Worm (Caenorhabditis elegans) whole organism, early embryonic: ENCODE measurements around the gene vit-4.

Source experiments
- aly-1 ChIP-seq: sonication (generic microtip); optimal IDR thresholded peaks from 2 replicates; lab custom pipeline; 2016; ENCODE audit warnings: missing genetic modification characterization, missing compliant biosample characterization
- ama-1 ChIP-seq: fragments of 150-350 bp; optimal IDR thresholded peaks from 2 replicates; lab custom pipeline; 2014
- ceh-13 ChIP-seq: fragments of 200-800 bp; sonication (Bioruptor generic); optimal IDR thresholded peaks from 2 replicates; lab custom pipeline; 2018; ENCODE audit warnings: mild to moderate bottlenecking, missing genetic modification characterization, missing compliant biosample characterization
- ceh-36 ChIP-seq: sonication (generic microtip); optimal IDR thresholded peaks from 2 replicates; lab custom pipeline; 2016; ENCODE audit warnings: missing genetic modification characterization, inconsistent platforms, missing compliant biosample characterization
- flt-1 ChIP-seq: fragments of 200-800 bp; sonication (Bioruptor generic); IDR thresholded peaks from 2 replicates; pipeline ENCODE4 v1.3.6; 2022; ENCODE audit warnings: missing genetic modification characterization, missing compliant biosample characterization
- hmbx-1 ChIP-seq: sonication (generic microtip); optimal IDR thresholded peaks from 2 replicates; lab custom pipeline; 2016; ENCODE audit warnings: mild to moderate bottlenecking, missing genetic modification characterization, missing compliant biosample characterization
- hmg-4 ChIP-seq: fragments of 200-800 bp; sonication (Bioruptor generic); optimal IDR thresholded peaks from 2 replicates; lab custom pipeline; 2018; ENCODE audit warnings: mild to moderate bottlenecking, missing genetic modification characterization, missing compliant biosample characterization
- hnd-1 ChIP-seq: sonication (generic microtip); optimal IDR thresholded peaks from 2 replicates; lab custom pipeline; 2016; ENCODE audit warnings: missing genetic modification characterization, missing compliant biosample characterization
- scrt-1 ChIP-seq: fragments of 200-800 bp; sonication (Bioruptor generic); IDR thresholded peaks from 2 replicates; pipeline ENCODE4 v1.3.6; 2022; ENCODE audit warnings: missing genetic modification characterization, missing compliant biosample characterization
- tbx-11 ChIP-seq: fragments of 200-800 bp; sonication (Bioruptor generic); IDR thresholded peaks from 2 replicates; pipeline ENCODE4 v1.3.6; 2022; ENCODE audit warnings: missing genetic modification characterization, missing compliant biosample characterization
- tra-4 ChIP-seq: sonication (generic microtip); optimal IDR thresholded peaks from 2 replicates; lab custom pipeline; 2017; ENCODE audit warnings: missing genetic modification characterization, missing compliant biosample characterization

DNA sequence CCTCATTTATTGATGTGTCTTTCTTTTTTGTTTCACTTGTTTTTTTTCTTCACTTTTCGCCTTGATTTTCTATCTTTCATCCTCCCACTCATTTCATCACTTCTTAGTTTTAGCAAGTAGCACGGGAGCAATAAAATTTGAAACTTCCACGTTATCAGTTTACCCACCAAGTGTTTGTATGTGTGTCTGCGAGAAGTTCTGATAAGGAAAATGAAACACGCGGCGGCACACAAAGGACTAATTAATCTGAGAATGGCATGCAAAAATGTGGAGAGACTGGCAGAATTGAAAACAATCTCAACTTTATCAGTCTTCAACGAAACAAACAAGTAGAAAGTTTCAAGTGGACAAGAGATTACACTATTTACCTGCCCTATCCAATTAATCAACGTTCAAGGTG is 29.5 kb downstream of the vit-4 start:
- TF ChIP-seq hnd-1 (tag; lab: Kevin White, UChicago) (no peak), ama-1 (lab: Kevin White, UChicago) (no peak), ceh-13 (no peak), tbx-11 (no peak), aly-1 (tag; lab: Kevin White, UChicago) (no peak), hmbx-1 (no peak), flt-1 (GFP tag; lab: Robert Waterston, UW) (no peak), scrt-1 (GFP tag; lab: Robert Waterston, UW) (no peak), tra-4 (tag; lab: Kevin White, UChicago) (no peak), hmg-4 (no peak), ceh-36 (tag; lab: Kevin White, UChicago) (no peak)
